Fruit fly (Drosophila melanogaster): ENCODE data around the gene CG31126.

Gene CG31126

dm6 chr3R:24626003-24626486 is 33.4 kb upstream of the CG31126 start:
- TF ChIP-seq GATAd (GFP tag; optimal IDR thresholded peaks at IDR 0.05) (no peak), ey (GFP tag; optimal IDR thresholded peaks at IDR 0.05) (peak; percentile 53), br (GFP tag; optimal IDR thresholded peaks at IDR 0.05) (peak; percentile 42), tai (GFP tag; optimal IDR thresholded peaks at IDR 0.05) (no peak), fru (GFP tag; optimal IDR thresholded peaks at IDR 0.05) (peak; percentile 8), HLH106 (tag; optimal IDR thresholded peaks at IDR 0.05) (peak; percentile 7), h (GFP tag; optimal IDR thresholded peaks at IDR 0.05) (peak; percentile 11), foxo (GFP tag; optimal IDR thresholded peaks at IDR 0.05) (peak in 1 of 2 experiments; percentile 17), OdsH (GFP tag; optimal IDR thresholded peaks at IDR 0.05) (peak; percentile 6), N (GFP tag; optimal IDR thresholded peaks at IDR 0.05) (no peak), brk (GFP tag; optimal IDR thresholded peaks at IDR 0.05) (no peak), rgr (GFP tag; optimal IDR thresholded peaks at IDR 0.05) (peak; percentile 18), sv (GFP tag; optimal IDR thresholded peaks at IDR 0.05) (no peak)

DNA sequence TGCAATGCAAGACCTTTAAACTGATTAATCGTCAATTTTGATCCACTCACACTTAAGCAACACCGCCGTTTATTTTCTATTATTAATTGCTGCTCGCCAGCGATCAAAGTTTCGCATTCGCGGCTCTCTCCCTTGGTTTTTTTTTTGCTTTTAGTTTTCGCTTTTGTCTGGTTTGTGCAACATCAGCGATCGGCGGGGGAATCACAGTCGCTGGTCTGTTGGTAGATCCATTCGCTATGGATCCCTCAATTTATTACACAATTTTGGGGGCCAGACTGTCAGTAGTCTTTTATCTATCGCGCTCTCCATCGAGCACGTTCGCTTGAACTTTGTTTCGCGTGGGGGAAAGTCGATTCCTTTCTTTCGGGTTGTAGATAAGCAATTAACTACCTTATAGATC is 32.8 kb upstream of the CG31126 start:
- TF ChIP-seq Dif (GFP tag; optimal IDR thresholded peaks at IDR 0.05; ENCODE audit: partially characterized antibody) (no peak), Rel (GFP tag; optimal IDR thresholded peaks at IDR 0.05) (no peak), Rel (tag; optimal IDR thresholded peaks at IDR 0.05) (peak; percentile 78)

dm6 chr3R:24629877-24630808 is 29.3 kb upstream of the CG31126 start, which contains the start of gene Wsck:
Wsck (minus strand) TSS chr3R:24630075.
- TF ChIP-seq OdsH (GFP tag; optimal IDR thresholded peaks at IDR 0.05) (peak; percentile 3), CrebA (GFP tag; optimal IDR thresholded peaks at IDR 0.05; ENCODE audit: borderline replicate concordance) (peak; percentile 74), Jra (GFP tag; optimal IDR thresholded peaks at IDR 0.05) (peak; percentile 56), tai (GFP tag; optimal IDR thresholded peaks at IDR 0.05) (no peak), Hr83 (GFP tag; optimal IDR thresholded peaks at IDR 0.05; ENCODE audit: poor library complexity, severe bottlenecking) (peak; percentile 51), Rel (GFP tag; optimal IDR thresholded peaks at IDR 0.05) (no peak), Rel (tag; optimal IDR thresholded peaks at IDR 0.05) (peak; percentile 40), Dif (GFP tag; optimal IDR thresholded peaks at IDR 0.05; ENCODE audit: partially characterized antibody) (peak; percentile 79), br (GFP tag; optimal IDR thresholded peaks at IDR 0.05) (peak; percentile 27), jim (GFP tag; optimal IDR thresholded peaks at IDR 0.05) (no peak), foxo (GFP tag; optimal IDR thresholded peaks at IDR 0.05) (no peak), dl (GFP tag; optimal IDR thresholded peaks at IDR 0.05; ENCODE audit: insufficient read depth in 1 of 2, partially characterized antibody in 2 of 2) (peak in 1 of 2 experiments; percentile 48), h (GFP tag; optimal IDR thresholded peaks at IDR 0.05) (peak; percentile 37), Vsx2 (GFP tag; optimal IDR thresholded peaks at IDR 0.05; ENCODE audit: partially characterized antibody) (peak; percentile 8)

dm6 chr3R:24634312-24634711 is 25.1 kb upstream of the CG31126 start:
- TF ChIP-seq CG9705 (GFP tag; optimal IDR thresholded peaks at IDR 0.05) (no peak), fru (GFP tag; optimal IDR thresholded peaks at IDR 0.05) (no peak)

- TF ChIP-seq Hnf4 (GFP tag; optimal IDR thresholded peaks at IDR 0.05) (no peak), h (GFP tag; optimal IDR thresholded peaks at IDR 0.05) (no peak), Jra (GFP tag; optimal IDR thresholded peaks at IDR 0.05) (no peak), CG32264 (GFP tag; optimal IDR thresholded peaks at IDR 0.05) (no peak), woc (GFP tag; optimal IDR thresholded peaks at IDR 0.05) (no peak), CG9705 (GFP tag; optimal IDR thresholded peaks at IDR 0.05) (no peak)
Measured at dm6 chr3R:24634957-24635356, 24.5 kb upstream of the CG31126 start, which contains the start of gene MtnF. MtnF (minus strand) TSS chr3R:24635165.

DNA sequence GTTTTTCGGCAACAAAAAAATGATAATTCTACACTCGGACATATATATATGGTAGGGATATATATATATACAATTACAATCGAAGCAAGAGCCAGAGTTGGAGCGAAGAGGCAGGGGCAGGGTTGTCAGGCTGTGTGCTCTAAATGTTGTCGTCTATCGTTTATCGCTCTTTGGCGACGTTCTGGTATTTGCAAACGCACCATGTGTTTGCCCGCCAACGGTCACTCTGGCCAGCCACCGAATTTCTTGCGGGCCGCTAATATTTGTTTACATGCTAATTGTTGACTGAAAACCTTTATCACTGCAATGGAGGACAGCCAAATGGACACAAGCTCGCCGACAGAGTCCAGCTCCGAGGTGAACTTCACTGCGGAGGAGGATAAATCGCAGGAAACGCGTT is 9.5 kb upstream of the CG31126 start, which contains the start of the genes puf and ash2:
Gene puf, minus strand, starts transcription at position 121 of the 400 bp plus-strand sequence.
Gene ash2, plus strand, starts transcription at position 203 of the 400 bp plus-strand sequence.
- TF ChIP-seq Dif (GFP tag; optimal IDR thresholded peaks at IDR 0.05; ENCODE audit: partially characterized antibody) (peak; percentile 25), Sp1 (GFP tag; optimal IDR thresholded peaks at IDR 0.05) (no peak), tai (GFP tag; optimal IDR thresholded peaks at IDR 0.05) (no peak)
